Worm (Caenorhabditis elegans): ENCODE measurements around the gene pigk-1.

ce11 chrIV:11089527-11089926 lies 20.3 kb downstream of the pigk-1 start, which contains the start of gene M7.7:
- TF ChIP-seq ama-1 (optimal IDR thresholded peaks at IDR 0.05) (no peak), F13C5.2 (tag; optimal IDR thresholded peaks at IDR 0.05) (no peak), flt-1 (GFP tag; IDR thresholded peaks at IDR 0.05) (no peak), tra-4 (tag; optimal IDR thresholded peaks at IDR 0.05) (no peak), hmbx-1 (tag; optimal IDR thresholded peaks at IDR 0.05) (no peak), ceh-36 (tag; optimal IDR thresholded peaks at IDR 0.05) (no peak), ets-7 (tag; optimal IDR thresholded peaks at IDR 0.05) (no peak)

All from whole organism, early embryonic.